Worm (Caenorhabditis elegans) whole organism, young adult: ENCODE results near the gene Y17D7C.6.

Experiments
- C17E4.6 ChIP-seq: fragments of 200-800 bp; sonication (Bioruptor generic); IDR thresholded peaks from 2 replicates; pipeline ENCODE4 v1.3.6; 2022; ENCODE audit warnings: missing genetic modification reagents, missing genetic modification characterization, missing compliant biosample characterization
- Y67H2A.10 ChIP-seq: fragments of 200-800 bp; sonication (Bioruptor generic); conservative IDR thresholded peaks from 2 replicates; pipeline ENCODE4 v1.3.6; 2022; ENCODE audit warnings: missing genetic modification reagents, missing genetic modification characterization, missing compliant biosample characterization
- Y79H2A.3 ChIP-seq: fragments of 200-800 bp; sonication (Bioruptor generic); conservative IDR thresholded peaks from 2 replicates; pipeline ENCODE4 v1.3.6; 2022; ENCODE audit warnings: missing genetic modification reagents, missing genetic modification characterization, missing compliant biosample characterization
- ama-1 ChIP-seq, 3 experiments: fragments of 150-350 bp in 1 of 3; sonication (generic microtip) in 2 of 3; optimal IDR thresholded peaks; 2 replicates each; lab custom pipeline; 2014 to 2018; ENCODE audit warnings: missing biosample characterization in 2 of 3, missing genetic modification characterization in 2 of 3, missing genetic modification reagents in 2 of 3
- athp-1 ChIP-seq: sonication (generic microtip); optimal IDR thresholded peaks from 2 replicates; lab custom pipeline; 2017; ENCODE audit warnings: mild to moderate bottlenecking, missing genetic modification characterization, missing compliant biosample characterization
- ccch-3 ChIP-seq: fragments of 200-800 bp; sonication (Bioruptor generic); optimal IDR thresholded peaks from 2 replicates; lab custom pipeline; 2018; ENCODE audit warnings: mild to moderate bottlenecking, missing genetic modification characterization, missing compliant biosample characterization
- ceh-79 ChIP-seq: sonication (generic microtip); optimal IDR thresholded peaks from 2 replicates; lab custom pipeline; 2017; ENCODE audit warnings: mild to moderate bottlenecking, missing genetic modification characterization, missing compliant biosample characterization
- dpl-1 ChIP-seq: fragments of 150-350 bp; optimal IDR thresholded peaks from 2 replicates; lab custom pipeline; 2014; ENCODE audit warnings: missing biosample characterization, missing genetic modification reagents, missing genetic modification characterization
- egrh-3 ChIP-seq: fragments of 200-800 bp; sonication (Bioruptor generic); IDR thresholded peaks from 2 replicates; pipeline ENCODE4 v1.3.6; 2022; ENCODE audit warnings: missing genetic modification reagents, missing genetic modification characterization, missing compliant biosample characterization
- hlh-12 ChIP-seq: sonication (generic microtip); optimal IDR thresholded peaks from 2 replicates; lab custom pipeline; 2016; ENCODE audit warnings: missing genetic modification characterization, missing compliant biosample characterization
- hmg-1.2 ChIP-seq: fragments of 200-800 bp; sonication (Bioruptor generic); IDR thresholded peaks from 2 replicates; pipeline ENCODE4 v1.3.6; 2022; ENCODE audit warnings: missing genetic modification reagents, missing genetic modification characterization, missing compliant biosample characterization
- hsf-1 ChIP-seq: fragments of 200-800 bp; sonication (Bioruptor generic); IDR thresholded peaks from 2 replicates; pipeline ENCODE4 v1.3.6; 2022; ENCODE audit warnings: missing genetic modification reagents, missing genetic modification characterization, missing compliant biosample characterization
- lin-54 ChIP-seq: fragments of 200-800 bp; sonication (Bioruptor generic); optimal IDR thresholded peaks from 2 replicates; lab custom pipeline; 2018; ENCODE audit warnings: mild to moderate bottlenecking, missing genetic modification characterization, missing compliant biosample characterization
- lir-1 ChIP-seq: fragments of 200-800 bp; sonication (Bioruptor generic); conservative IDR thresholded peaks from 2 replicates; pipeline ENCODE4 v1.3.6; 2022; ENCODE audit warnings: missing genetic modification reagents, missing genetic modification characterization, missing compliant biosample characterization
- madf-8 ChIP-seq: fragments of 200-800 bp; sonication (Bioruptor generic); conservative IDR thresholded peaks from 2 replicates; pipeline ENCODE4 v1.3.6; 2022; ENCODE audit warnings: missing genetic modification reagents, missing genetic modification characterization, missing compliant biosample characterization
- mcd-1 ChIP-seq: fragments of 200-800 bp; sonication (Bioruptor generic); IDR thresholded peaks from 2 replicates; pipeline ENCODE4 v1.3.6; 2022; ENCODE audit warnings: missing genetic modification reagents, missing genetic modification characterization, missing compliant biosample characterization
- nfya-2 ChIP-seq: fragments of 200-800 bp; sonication (Bioruptor generic); IDR thresholded peaks from 2 replicates; pipeline ENCODE4 v1.3.6; 2022; ENCODE audit warnings: missing genetic modification reagents, missing genetic modification characterization, missing compliant biosample characterization
- nhr-120 ChIP-seq: fragments of 200-800 bp; sonication (Bioruptor generic); IDR thresholded peaks from 2 replicates; pipeline ENCODE4 v1.3.6; 2022; ENCODE audit warnings: missing genetic modification characterization, missing compliant biosample characterization
- nhr-179 ChIP-seq: sonication (generic microtip); optimal IDR thresholded peaks from 2 replicates; lab custom pipeline; 2016; ENCODE audit warnings: mild to moderate bottlenecking, missing genetic modification characterization, missing compliant biosample characterization
- nhr-90 ChIP-seq: sonication (generic microtip); optimal IDR thresholded peaks from 2 replicates; lab custom pipeline; 2016; ENCODE audit warnings: missing genotype, mild to moderate bottlenecking, missing genetic modification characterization, missing compliant biosample characterization
- snpc-4 ChIP-seq, 5 experiments: fragments of 150-350 bp in 1 of 5; sonication (generic microtip) in 4 of 5; optimal IDR thresholded peaks; 2 replicates each; lab custom pipeline; 2014 to 2018; ENCODE audit warnings: missing genetic modification characterization in 5 of 5, missing biosample characterization in 3 of 5, antibody characterized with exemption in 2 of 5, mild to moderate bottlenecking in 2 of 5, missing compliant biosample characterization in 2 of 5, missing genotype in 2 of 5, moderate library complexity in 2 of 5, missing genetic modification reagents in 1 of 5
- somi-1 ChIP-seq: fragments of 200-800 bp; sonication (Bioruptor generic); optimal IDR thresholded peaks from 2 replicates; lab custom pipeline; 2018; ENCODE audit warnings: mild to moderate bottlenecking, missing genetic modification characterization, missing compliant biosample characterization
- tlf-1 ChIP-seq: fragments of 200-800 bp; sonication (Bioruptor generic); optimal IDR thresholded peaks from 2 replicates; lab custom pipeline; 2018; ENCODE audit warnings: mild to moderate bottlenecking, missing genetic modification characterization, missing compliant biosample characterization
- zfh-2 ChIP-seq: fragments of 200-800 bp; sonication (Bioruptor generic); conservative IDR thresholded peaks from 2 replicates; pipeline ENCODE4 v1.3.6; 2022; ENCODE audit warnings: missing genetic modification reagents, missing genetic modification characterization, missing compliant biosample characterization
- ztf-3 ChIP-seq: fragments of 200-800 bp; sonication (Bioruptor generic); optimal IDR thresholded peaks from 2 replicates; lab custom pipeline; 2018; ENCODE audit warnings: mild to moderate bottlenecking, missing genetic modification characterization, missing compliant biosample characterization
- ztf-6 ChIP-seq: fragments of 200-800 bp; sonication (Bioruptor generic); IDR thresholded peaks from 2 replicates; pipeline ENCODE4 v1.3.6; 2022; ENCODE audit warnings: missing genetic modification reagents, missing genetic modification characterization, missing compliant biosample characterization

Gene Y17D7C.6

DNA sequence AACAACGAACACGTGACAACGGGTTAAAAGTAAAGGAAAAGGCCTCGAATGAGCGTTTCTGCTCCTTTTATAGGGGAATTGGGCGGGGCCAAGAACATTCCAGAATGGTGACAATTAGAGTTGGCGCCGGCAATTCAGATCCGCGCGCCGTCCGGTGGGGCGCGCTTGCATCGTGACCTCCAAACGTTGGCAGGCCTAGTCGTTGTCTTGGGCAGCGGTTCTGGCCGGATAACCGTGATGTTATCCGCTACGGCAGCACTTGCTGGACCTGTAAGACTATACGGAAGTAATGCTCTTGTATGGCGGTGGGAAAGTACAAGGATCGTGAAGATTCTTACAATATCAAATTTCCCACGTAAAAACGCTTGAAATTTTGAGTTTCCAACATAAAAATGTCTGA is 15.2 kb downstream of the Y17D7C.6 start:
- TF ChIP-seq nhr-120 (GFP tag; lab: Robert Waterston, UW) (0 out of 2 replicates have a peak, but pooled peaks have one; percentile 48), zfh-2 (GFP tag; lab: Robert Waterston, UW) (peak; percentile 29; the same call in 1 of the 2 replicates), mcd-1 (GFP tag; lab: Robert Waterston, UW) (peak; percentile 57; the same call in 1 of the 2 replicates), hmg-1.2 (0 out of 2 replicates have a peak, but pooled peaks have one; percentile 22), hsf-1 (0 out of 2 replicates have a peak, but pooled peaks have one; percentile 32)

- 0 out of 2 replicates have a peak, but pooled peaks have one; percentile 23 for TF ChIP-seq zfh-2 (GFP tag; lab: Robert Waterston, UW)
- TF ChIP-seq ztf-6 (GFP tag; lab: Robert Waterston, UW), result no peak
Measured at ce11 chrV:18725858-18726257, 16.2 kb downstream of the Y17D7C.6 start.

DNA sequence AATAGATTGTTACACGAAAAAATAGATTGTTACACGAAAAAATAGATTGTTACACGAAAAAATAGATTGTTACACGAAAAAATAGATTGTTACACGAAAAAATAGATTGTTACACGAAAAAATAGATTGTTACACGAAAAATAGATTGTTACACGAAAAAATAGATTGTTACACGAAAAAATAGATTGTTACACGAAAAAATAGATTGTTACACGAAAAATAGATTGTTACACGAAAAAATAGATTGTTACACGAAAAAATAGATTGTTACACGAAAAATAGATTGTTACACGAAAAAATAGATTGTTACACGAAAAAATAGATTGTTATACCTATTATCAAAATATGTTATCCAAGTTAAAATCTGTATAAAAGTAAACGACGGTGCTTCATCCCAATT is 18.7 kb downstream of the Y17D7C.6 start:
- TF ChIP-seq egrh-3 (GFP tag; lab: Robert Waterston, UW), result peak; percentile 93

ce11 chrV:18729324-18729924 is 19.8 kb downstream of the Y17D7C.6 start, which contains the start of gene asp-19:
TSS of gene asp-19 (minus strand) at chrV:18729374.
- peak; percentile 65 for TF ChIP-seq zfh-2 (GFP tag; lab: Robert Waterston, UW)
- no peak for TF ChIP-seq snpc-4 (GFP tag; optimal IDR thresholded peaks at IDR 0.05; lab: Kevin White, UChicago)
- peak in 1 of 4 experiments; percentile 51 for TF ChIP-seq snpc-4 (tag; optimal IDR thresholded peaks at IDR 0.05; lab: Kevin White, UChicago)
- TF ChIP-seq nhr-90 (tag; lab: Kevin White, UChicago), result no peak
- TF ChIP-seq Y67H2A.10, result no peak

- TF ChIP-seq ccch-3 (GFP tag; lab: Kevin White, UChicago), result no peak
- no peak for TF ChIP-seq ama-1 (optimal IDR thresholded peaks at IDR 0.05; lab: Kevin White, UChicago)
- no peak for TF ChIP-seq ama-1 (GFP tag; optimal IDR thresholded peaks at IDR 0.05; lab: Kevin White, UChicago)
- TF ChIP-seq Y79H2A.3 (GFP tag; lab: Robert Waterston, UW), result no peak
- TF ChIP-seq nhr-179 (tag; lab: Kevin White, UChicago), result no peak
- TF ChIP-seq nfya-2 (GFP tag; lab: Robert Waterston, UW), result 0 out of 2 replicates have a peak, but pooled peaks have one; percentile 24
- no peak for TF ChIP-seq nhr-90 (tag; lab: Kevin White, UChicago)
- TF ChIP-seq zfh-2 (GFP tag; lab: Robert Waterston, UW), result no peak
- TF ChIP-seq lir-1 (GFP tag; lab: Robert Waterston, UW), result no peak
- TF ChIP-seq, all 124 proteins: peak for 1
Measured at ce11 chrV:18731579-18732041, 22.0 kb downstream of the Y17D7C.6 start, which contains the start of the genes asp-18 and scl-19. TSS of gene asp-18 (minus strand) at chrV:18731679. TSS of gene scl-19 (plus strand) at chrV:18731991.

DNA sequence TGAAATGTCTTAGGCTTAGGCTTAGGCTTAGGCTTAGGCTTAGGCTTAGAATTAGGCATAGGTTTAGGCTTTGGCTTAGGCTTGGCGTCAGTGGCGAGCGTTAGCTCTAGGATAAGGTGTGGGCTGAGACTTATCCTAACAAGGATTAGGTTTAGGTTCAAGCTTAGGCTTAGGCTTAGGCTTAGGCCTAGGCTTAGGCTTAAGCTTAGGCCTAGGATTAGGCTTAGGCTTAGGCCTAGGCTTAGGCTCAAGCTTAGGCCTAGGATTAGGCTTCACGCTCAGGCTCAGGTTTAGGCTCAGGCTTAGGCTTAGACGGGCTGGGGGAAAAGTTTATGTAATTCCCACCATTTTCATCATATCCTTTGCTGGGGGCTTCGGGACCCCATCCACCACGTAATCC is 24.3 kb downstream of the Y17D7C.6 start:
- TF ChIP-seq dpl-1 (GFP tag; lab: Kevin White, UChicago) (no peak), tlf-1 (GFP tag; lab: Kevin White, UChicago) (no peak)

ce11 chrV:18734381-18734780 is 24.8 kb downstream of the Y17D7C.6 start, which contains the start of gene scl-20:
TSS of gene scl-20 (minus strand) at chrV:18734481.
- TF ChIP-seq hlh-12 (tag; lab: Kevin White, UChicago) (no peak), ceh-79 (tag; lab: Kevin White, UChicago) (no peak)

ce11 chrV:18737646-18738045 is 28.0 kb downstream of the Y17D7C.6 start:
- TF ChIP-seq athp-1 (tag; lab: Kevin White, UChicago) (no peak), somi-1 (GFP tag; lab: Kevin White, UChicago) (no peak), zfh-2 (GFP tag; lab: Robert Waterston, UW) (no peak), lin-54 (GFP tag; lab: Kevin White, UChicago) (no peak), C17E4.6 (GFP tag; lab: Robert Waterston, UW) (no peak), egrh-3 (GFP tag; lab: Robert Waterston, UW) (no peak), madf-8 (no peak), ztf-3 (GFP tag; lab: Kevin White, UChicago) (no peak)
